Worm (Caenorhabditis elegans) whole organism, L4 larva: Measurements from ENCODE around the gene T13C2.3.

Experiments used
- R02D3.7 ChIP-seq: fragments of 150-350 bp; sonication (generic microtip); optimal IDR thresholded peaks from 3 replicates; lab custom pipeline; 2014; ENCODE audit warnings: missing biosample characterization, missing genetic modification characterization
- T26A8.4 ChIP-seq: fragments of 200-800 bp; sonication (Bioruptor generic); IDR thresholded peaks from 2 replicates; pipeline ENCODE4 v1.3.6; 2022; ENCODE audit warnings: missing genetic modification characterization, missing compliant biosample characterization
- Y5F2A.4 ChIP-seq: fragments of 200-800 bp; sonication (Bioruptor generic); optimal IDR thresholded peaks from 2 replicates; lab custom pipeline; 2018; ENCODE audit warnings: mild to moderate bottlenecking, missing genetic modification characterization, missing compliant biosample characterization
- aha-1 ChIP-seq: fragments of 150-350 bp; peaks from one replicate; lab custom pipeline; 2014; ENCODE audit warnings: missing biosample characterization, missing genetic modification characterization
- ama-1 ChIP-seq: fragments of 150-350 bp; optimal IDR thresholded peaks from 2 replicates; lab custom pipeline; 2014; ENCODE audit warnings: inconsistent platforms, mixed read lengths
- ceh-32 ChIP-seq: sonication (generic microtip); optimal IDR thresholded peaks from 2 replicates; lab custom pipeline; 2016; ENCODE audit warnings: mild to moderate bottlenecking, missing genetic modification characterization, missing compliant biosample characterization; ENCODE audit not compliant: poor library complexity
- daf-16 ChIP-seq, 3 experiments: sonication (generic microtip); optimal IDR thresholded peaks; 2 replicates each; lab custom pipeline; 2016 to 2017; ENCODE audit warnings: missing genetic modification characterization in 3 of 3, missing genetic modification reagents in 3 of 3, mild to moderate bottlenecking in 2 of 3, missing compliant biosample characterization in 2 of 3, missing biosample characterization in 1 of 3, moderate library complexity in 1 of 3
- daf-19 ChIP-seq: fragments of 200-800 bp; sonication (Bioruptor generic); conservative IDR thresholded peaks from 2 replicates; pipeline ENCODE4 v1.3.6; 2022; ENCODE audit warnings: missing genetic modification characterization, missing compliant biosample characterization
- dmd-6 ChIP-seq: fragments of 200-800 bp; sonication (Bioruptor generic); IDR thresholded peaks from 2 replicates; pipeline ENCODE4 v1.3.6; 2022; ENCODE audit warnings: missing genetic modification reagents, missing genetic modification characterization, missing compliant biosample characterization
- dpl-1 ChIP-seq: fragments of 150-350 bp; optimal IDR thresholded peaks from 2 replicates; lab custom pipeline; 2014; ENCODE audit warnings: missing biosample characterization, missing genetic modification reagents, missing genetic modification characterization
- dve-1 ChIP-seq: sonication (generic microtip); optimal IDR thresholded peaks from 2 replicates; lab custom pipeline; 2017; ENCODE audit warnings: antibody characterized with exemption, mild to moderate bottlenecking, missing genetic modification characterization, missing compliant biosample characterization; ENCODE audit not compliant: insufficient read depth
- fos-1 ChIP-seq: fragments of 150-350 bp; optimal IDR thresholded peaks from 2 replicates; lab custom pipeline; 2014; ENCODE audit warnings: missing biosample characterization, missing genetic modification characterization
- hlh-11 ChIP-seq: fragments of 200-800 bp; sonication (Bioruptor generic); optimal IDR thresholded peaks from 2 replicates; lab custom pipeline; 2018; ENCODE audit warnings: mild to moderate bottlenecking, missing genetic modification characterization, missing compliant biosample characterization
- hlh-30 ChIP-seq: sonication (generic microtip); optimal IDR thresholded peaks from 2 replicates; lab custom pipeline; 2017; ENCODE audit warnings: antibody characterized with exemption, mild to moderate bottlenecking, missing genetic modification characterization, missing compliant biosample characterization; ENCODE audit not compliant: insufficient read depth
- hmg-1.1 ChIP-seq: fragments of 200-800 bp; sonication (Bioruptor generic); IDR thresholded peaks from 2 replicates; pipeline ENCODE4 v1.3.6; 2022; ENCODE audit warnings: missing genetic modification reagents, missing genetic modification characterization, missing compliant biosample characterization
- lim-7 ChIP-seq: fragments of 200-800 bp; sonication (Bioruptor generic); IDR thresholded peaks from 2 replicates; pipeline ENCODE4 v1.3.6; 2022; ENCODE audit warnings: missing genetic modification characterization, missing compliant biosample characterization
- lin-1 ChIP-seq: fragments of 200-800 bp; sonication (Bioruptor generic); IDR thresholded peaks from 2 replicates; pipeline ENCODE4 v1.3.6; 2022; ENCODE audit warnings: missing genetic modification reagents, missing genetic modification characterization, missing compliant biosample characterization
- lsy-2 ChIP-seq, 2 experiments: fragments of 150-350 bp in 1 of 2; sonication (generic microtip) in 1 of 2; optimal IDR thresholded peaks; 2 replicates each; lab custom pipeline; 2014 to 2017; ENCODE audit warnings: missing biosample characterization in 2 of 2, missing genetic modification characterization in 2 of 2
- mdl-1 ChIP-seq, 2 experiments: fragments of 150-350 bp in 1 of 2; sonication (generic microtip) in 1 of 2; optimal IDR thresholded peaks; 2 replicates each; lab custom pipeline; 2014 to 2017; ENCODE audit warnings: missing biosample characterization in 2 of 2, missing genetic modification characterization in 2 of 2
- mep-1 ChIP-seq: fragments of 150-350 bp; sonication (generic microtip); optimal IDR thresholded peaks from 3 replicates; lab custom pipeline; 2014; ENCODE audit warnings: missing biosample characterization, missing genetic modification characterization
- mes-2 ChIP-seq: sonication (generic microtip); optimal IDR thresholded peaks from 2 replicates; lab custom pipeline; 2016; ENCODE audit warnings: missing genotype, mild to moderate bottlenecking, missing genetic modification characterization, missing compliant biosample characterization; ENCODE audit not compliant: poor library complexity, severe bottlenecking
- mxl-3 ChIP-seq: fragments of 200-800 bp; sonication (Bioruptor generic); optimal IDR thresholded peaks from 2 replicates; lab custom pipeline; 2018; ENCODE audit warnings: mild to moderate bottlenecking, missing genetic modification characterization, missing compliant biosample characterization
- nhr-102 ChIP-seq: sonication (generic microtip); optimal IDR thresholded peaks from 2 replicates; lab custom pipeline; 2016; ENCODE audit warnings: mild to moderate bottlenecking, missing genetic modification characterization, moderate library complexity, missing compliant biosample characterization
- nhr-11 ChIP-seq: fragments of 150-350 bp; optimal IDR thresholded peaks from 2 replicates; lab custom pipeline; 2014; ENCODE audit warnings: missing biosample characterization, missing genetic modification characterization
- nhr-237 ChIP-seq: sonication (generic microtip); optimal IDR thresholded peaks from 2 replicates; lab custom pipeline; 2017; ENCODE audit warnings: missing biosample characterization, missing genetic modification characterization
- nhr-25 ChIP-seq: sonication (generic microtip); optimal IDR thresholded peaks from 2 replicates; lab custom pipeline; 2017; ENCODE audit warnings: missing genetic modification characterization, mild to moderate bottlenecking, missing compliant biosample characterization, antibody characterized with exemption, moderate library complexity, borderline replicate concordance; ENCODE audit not compliant: insufficient read depth
- nhr-28 ChIP-seq: fragments of 150-350 bp; optimal IDR thresholded peaks from 2 replicates; lab custom pipeline; 2014; ENCODE audit warnings: missing biosample characterization, missing genetic modification characterization
- nhr-48 ChIP-seq: sonication (generic microtip); optimal IDR thresholded peaks from 2 replicates; lab custom pipeline; 2016; ENCODE audit warnings: mild to moderate bottlenecking, missing genetic modification characterization, missing compliant biosample characterization
- nhr-6 ChIP-seq: fragments of 150-350 bp; optimal IDR thresholded peaks from 2 replicates; lab custom pipeline; 2014; ENCODE audit warnings: missing biosample characterization, missing genetic modification characterization
- nhr-77 ChIP-seq: fragments of 150-350 bp; optimal IDR thresholded peaks from 2 replicates; lab custom pipeline; 2014; ENCODE audit warnings: missing biosample characterization, missing genetic modification characterization
- saeg-2 ChIP-seq: fragments of 200-800 bp; sonication (Bioruptor generic); IDR thresholded peaks from 2 replicates; pipeline ENCODE4 v1.3.6; 2022; ENCODE audit warnings: missing genetic modification reagents, missing genetic modification characterization, missing compliant biosample characterization
- set-16 ChIP-seq: fragments of 200-800 bp; sonication (Bioruptor generic); IDR thresholded peaks from 2 replicates; pipeline ENCODE4 v1.3.6; 2022; ENCODE audit warnings: missing genetic modification reagents, missing genetic modification characterization, missing compliant biosample characterization
- snpc-1.2 ChIP-seq: fragments of 200-800 bp; sonication (Bioruptor generic); IDR thresholded peaks from 2 replicates; pipeline ENCODE4 v1.3.6; 2022; ENCODE audit warnings: missing genetic modification reagents, missing genetic modification characterization, missing compliant biosample characterization
- snpc-4 ChIP-seq: fragments of 150-350 bp; optimal IDR thresholded peaks from 2 replicates; lab custom pipeline; 2014; ENCODE audit warnings: missing biosample characterization, missing genetic modification characterization
- spr-1 ChIP-seq: sonication (generic microtip); optimal IDR thresholded peaks from 2 replicates; lab custom pipeline; 2016; ENCODE audit warnings: mild to moderate bottlenecking, missing genetic modification characterization, missing compliant biosample characterization
- unc-62 ChIP-seq, 3 experiments: fragments of 150-350 bp in 1 of 3; sonication (generic microtip); optimal IDR thresholded peaks in 2 of 3; peaks in 1 of 3; 1 replicate in 1 of 3; 2 replicates in 2 of 3; lab custom pipeline; 2014 to 2017; ENCODE audit warnings: missing biosample characterization in 3 of 3, missing genetic modification characterization in 3 of 3, missing genetic modification reagents in 3 of 3, missing genotype in 1 of 3
- zag-1 ChIP-seq: fragments of 150-350 bp; optimal IDR thresholded peaks from 2 replicates; lab custom pipeline; 2014; ENCODE audit warnings: missing biosample characterization, missing genetic modification characterization
- ztf-11 ChIP-seq: fragments of 150-350 bp; optimal IDR thresholded peaks from 2 replicates; lab custom pipeline; 2014; ENCODE audit warnings: missing biosample characterization, missing genetic modification characterization

The T13C2.3 gene

DNA sequence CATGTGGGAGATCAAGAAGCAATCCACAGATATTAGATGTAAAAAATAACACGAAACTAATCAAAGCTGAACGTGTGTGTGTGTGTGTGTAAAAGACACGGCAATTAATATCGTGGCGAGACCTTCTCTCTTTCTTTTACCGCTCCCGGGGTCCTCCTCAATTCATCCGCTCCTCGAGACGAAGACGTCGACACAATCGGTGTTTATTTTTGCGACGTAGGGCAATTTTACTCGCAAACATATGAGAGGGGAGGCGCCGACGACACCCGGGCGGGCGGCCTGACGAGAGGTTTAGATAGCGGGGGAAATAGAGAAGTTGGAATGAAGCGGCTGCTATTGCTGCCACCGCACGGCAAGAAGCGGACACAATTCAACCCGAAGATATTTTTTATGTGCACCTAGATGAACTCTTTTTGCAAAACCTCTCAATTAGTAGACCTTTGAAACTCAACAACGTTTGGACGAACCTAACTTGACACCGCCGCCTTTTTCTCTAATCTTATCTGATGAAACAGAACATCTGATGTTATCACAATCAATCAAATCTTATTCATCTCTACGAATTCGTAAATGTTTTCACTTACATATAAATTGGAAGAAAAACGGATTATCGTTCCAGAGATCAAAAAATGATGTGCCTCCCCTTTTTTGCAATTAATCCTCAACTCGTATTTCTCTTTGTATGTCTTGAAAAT lies 43.8 kb downstream of the T13C2.3 start (continued):
- no peak for TF ChIP-seq nhr-237 (tag; lab: Kevin White, UChicago)
- no peak for TF ChIP-seq zag-1
- no peak for TF ChIP-seq ztf-11 (tag; lab: Kevin White, UChicago)
- TF ChIP-seq daf-19 (GFP tag; lab: Robert Waterston, UW): no peak
- TF ChIP-seq set-16: peak; percentile 34; the same call in 1 of the 2 replicates
- no peak for TF ChIP-seq ceh-32 (tag; lab: Kevin White, UChicago)
- no peak for TF ChIP-seq nhr-102 (tag; lab: Kevin White, UChicago)
- TF ChIP-seq snpc-1.2 (GFP tag; lab: Robert Waterston, UW): no peak

DNA sequence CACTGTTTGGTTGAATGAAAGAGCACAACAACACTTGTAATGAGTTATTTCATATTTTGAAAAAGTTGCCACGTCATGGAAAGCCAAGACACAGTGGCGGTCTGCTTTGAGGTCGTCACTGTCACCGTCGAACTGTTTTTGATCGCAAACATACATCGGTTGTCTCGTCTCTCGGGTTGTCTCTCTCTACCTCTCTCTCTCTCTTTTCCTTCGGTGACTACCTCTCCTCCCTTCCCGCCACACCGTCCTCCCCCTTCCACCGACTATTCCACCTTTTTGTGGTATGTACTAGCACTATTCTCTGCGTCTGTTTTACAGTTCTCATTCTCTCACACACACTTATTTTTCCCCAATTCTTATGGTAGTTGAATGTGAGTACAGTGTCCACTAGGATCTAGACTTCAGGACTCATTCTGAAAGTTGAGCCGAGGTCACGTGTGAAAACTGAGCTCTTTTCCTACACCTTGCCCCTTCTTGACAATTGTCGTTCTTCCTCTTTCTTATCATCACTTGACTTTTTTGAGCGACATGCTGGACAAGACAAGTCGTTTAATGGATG lies 44.8 kb downstream of the T13C2.3 start:
- TF ChIP-seq set-16 (0 out of 2 replicates have a peak, but pooled peaks have one; percentile 17), ama-1 (lab: Kevin White, UChicago) (no peak), nhr-28 (peak; percentile 74), saeg-2 (GFP tag; lab: Robert Waterston, UW) (no peak), mxl-3 (GFP tag; lab: Kevin White, UChicago) (peak; percentile 73), R02D3.7 (tag; lab: Kevin White, UChicago) (no peak), fos-1 (tag; lab: Kevin White, UChicago) (no peak), lin-1 (GFP tag; lab: Robert Waterston, UW) (peak; percentile 61; the same call in 1 of the 2 replicates), daf-16 (GFP tag; optimal IDR thresholded peaks at IDR 0.05; lab: Kevin White, UChicago) (no peak), daf-16 (tag; optimal IDR thresholded peaks at IDR 0.05; lab: Kevin White, UChicago) (peak; percentile 52), lsy-2 (tag; optimal IDR thresholded peaks at IDR 0.05; lab: Kevin White, UChicago) (peak in 1 of 2 experiments; percentile 26), mdl-1 (tag; optimal IDR thresholded peaks at IDR 0.05; lab: Kevin White, UChicago) (no peak), mes-2 (tag; lab: Kevin White, UChicago) (peak; percentile 22), spr-1 (tag; lab: Kevin White, UChicago) (no peak), nhr-102 (tag; lab: Kevin White, UChicago) (no peak), nhr-25 (tag; lab: Kevin White, UChicago) (peak; percentile 18), snpc-4 (no peak), Y5F2A.4 (GFP tag; lab: Kevin White, UChicago) (no peak), hmg-1.1 (GFP tag; lab: Robert Waterston, UW) (peak; percentile 43), aha-1 (tag; lab: Kevin White, UChicago) (peak; percentile 97), nhr-11 (tag; lab: Kevin White, UChicago) (peak; percentile 5), nhr-77 (tag; lab: Kevin White, UChicago) (no peak), mep-1 (tag; lab: Kevin White, UChicago) (peak; percentile 55), hlh-11 (tag; lab: Kevin White, UChicago) (peak; percentile 79), unc-62 (GFP tag; optimal IDR thresholded peaks at IDR 0.05 in 1 of 2; lab: Kevin White, UChicago) (peak in 1 of 2 experiments; percentile 69), unc-62 (tag; optimal IDR thresholded peaks at IDR 0.05; lab: Kevin White, UChicago) (no peak), nhr-48 (tag; lab: Kevin White, UChicago) (peak; percentile 33), hlh-30 (peak; percentile 66), nhr-6 (peak; percentile 24), T26A8.4 (GFP tag; lab: Robert Waterston, UW) (no peak), dve-1 (peak; percentile 22), dpl-1 (GFP tag; lab: Kevin White, UChicago) (no peak), dmd-6 (GFP tag; lab: Robert Waterston, UW) (peak; percentile 54), lim-7 (no peak)
